Worm (Caenorhabditis elegans): ENCODE results near the gene K12H6.5.

ce11 chrII:2787031-2787512 is 38.9 kb downstream of the K12H6.5 start, which contains the start of the genes F08D12.12 and srpa-72:
- no peak for TF ChIP-seq unc-62 (GFP tag; optimal IDR thresholded peaks at IDR 0.05)
- no peak for TF ChIP-seq zag-1 (tag; optimal IDR thresholded peaks at IDR 0.05)
- TF ChIP-seq R02D3.7 (tag; optimal IDR thresholded peaks at IDR 0.05), result no peak
- no peak for TF ChIP-seq sem-4 (tag; optimal IDR thresholded peaks at IDR 0.05)
- no peak for TF ChIP-seq ZK546.5 (tag; optimal IDR thresholded peaks at IDR 0.05)
- no peak for TF ChIP-seq ama-1 (optimal IDR thresholded peaks at IDR 0.05)
- TF ChIP-seq nhr-10 (tag; optimal IDR thresholded peaks at IDR 0.05), result no peak
- no peak for TF ChIP-seq elt-1 (tag; optimal IDR thresholded peaks at IDR 0.05)
- TF ChIP-seq snpc-4 (tag; optimal IDR thresholded peaks at IDR 0.05), result no peak
- TF ChIP-seq gmeb-1 (tag; optimal IDR thresholded peaks at IDR 0.05), result no peak
- TF ChIP-seq nhr-129 (tag; optimal IDR thresholded peaks at IDR 0.05), result peak; percentile 41
- no peak for TF ChIP-seq nhr-6 (tag; optimal IDR thresholded peaks at IDR 0.05)

Data from whole organism, L2 larva.